Worm (Caenorhabditis elegans): ENCODE data around the gene gop-3.

Gene gop-3

ce11 chrIII:5260394-5260793, at the start of gene gop-3:
Gene gop-3 (plus strand): TSS chrIII:5260694.
- TF ChIP-seq nhr-12 (tag; optimal IDR thresholded peaks at IDR 0.05) (no peak), elt-3 (tag; optimal IDR thresholded peaks at IDR 0.05) (no peak), fos-1 (tag; optimal IDR thresholded peaks at IDR 0.05) (no peak), nhr-77 (tag; optimal IDR thresholded peaks at IDR 0.05) (no peak), unc-62 (GFP tag; optimal IDR thresholded peaks at IDR 0.05) (no peak), ztf-4 (tag; optimal IDR thresholded peaks at IDR 0.05) (no peak), aly-2 (tag; optimal IDR thresholded peaks at IDR 0.05) (no peak), ceh-16 (tag; optimal IDR thresholded peaks at IDR 0.05) (no peak), fkh-2 (tag; optimal IDR thresholded peaks at IDR 0.05) (no peak), ceh-9 (tag; optimal IDR thresholded peaks at IDR 0.05) (no peak), zag-1 (tag; optimal IDR thresholded peaks at IDR 0.05) (no peak), elt-1 (tag; optimal IDR thresholded peaks at IDR 0.05) (no peak), pha-4 (tag; optimal IDR thresholded peaks at IDR 0.05) (no peak), nhr-23 (tag; optimal IDR thresholded peaks at IDR 0.05) (no peak)

ce11 chrIII:5211137-5211648, 49.3 kb upstream of the gop-3 start:
- TF ChIP-seq elt-2 (tag; optimal IDR thresholded peaks at IDR 0.05) (peak; percentile 63), pha-4 (tag; optimal IDR thresholded peaks at IDR 0.05) (peak; percentile 40), hmg-11 (tag; optimal IDR thresholded peaks at IDR 0.05) (peak; percentile 80), jun-1 (tag; optimal IDR thresholded peaks at IDR 0.05) (peak; percentile 1), lin-39 (tag; optimal IDR thresholded peaks at IDR 0.05) (peak; percentile 25), nfya-1 (tag; optimal IDR thresholded peaks at IDR 0.05; ENCODE audit: insufficient read depth) (peak; percentile 63), ztf-4 (tag; optimal IDR thresholded peaks at IDR 0.05) (peak; percentile 3), nhr-23 (tag; optimal IDR thresholded peaks at IDR 0.05) (peak; percentile 62), nhr-25 (tag; optimal IDR thresholded peaks at IDR 0.05) (peak; percentile 51), ceh-28 (tag; optimal IDR thresholded peaks at IDR 0.05) (peak; percentile 27), lsy-12 (tag; optimal IDR thresholded peaks at IDR 0.05) (peak; percentile 59), nhr-43 (tag; optimal IDR thresholded peaks at IDR 0.05; ENCODE audit: poor library complexity, severe bottlenecking) (peak; percentile 74)

- no peak for TF ChIP-seq ceh-28 (tag; optimal IDR thresholded peaks at IDR 0.05)
- no peak for TF ChIP-seq fkh-2 (tag; optimal IDR thresholded peaks at IDR 0.05)
- no peak for TF ChIP-seq fos-1 (tag; optimal IDR thresholded peaks at IDR 0.05)
- no peak for TF ChIP-seq ceh-9 (tag; optimal IDR thresholded peaks at IDR 0.05)
- no peak for TF ChIP-seq egl-5 (tag; optimal IDR thresholded peaks at IDR 0.05)
- TF ChIP-seq ceh-82 (tag; optimal IDR thresholded peaks at IDR 0.05) = no peak
- no peak for TF ChIP-seq fkh-10 (GFP tag; optimal IDR thresholded peaks at IDR 0.05)
- TF ChIP-seq daf-12 (tag; optimal IDR thresholded peaks at IDR 0.05) = no peak
- no peak for TF ChIP-seq pqm-1 (tag; optimal IDR thresholded peaks at IDR 0.05)
- TF ChIP-seq elt-3 (tag; optimal IDR thresholded peaks at IDR 0.05) = no peak
- no peak for TF ChIP-seq R02D3.7 (tag; optimal IDR thresholded peaks at IDR 0.05)
- TF ChIP-seq nhr-77 (tag; optimal IDR thresholded peaks at IDR 0.05) = no peak
- no peak for TF ChIP-seq elt-1 (tag; optimal IDR thresholded peaks at IDR 0.05)
- no peak for TF ChIP-seq ztf-4 (tag; optimal IDR thresholded peaks at IDR 0.05)
- TF ChIP-seq snpc-4 (tag; optimal IDR thresholded peaks at IDR 0.05) = no peak
- TF ChIP-seq mdl-1 (tag; optimal IDR thresholded peaks at IDR 0.05) = no peak
- TF ChIP-seq nfya-1 (tag; optimal IDR thresholded peaks at IDR 0.05; ENCODE audit: insufficient read depth) = no peak
- no peak for TF ChIP-seq hmg-11 (tag; optimal IDR thresholded peaks at IDR 0.05)
- no peak for TF ChIP-seq ceh-16 (tag; optimal IDR thresholded peaks at IDR 0.05)
- no peak for TF ChIP-seq ztf-11 (tag; optimal IDR thresholded peaks at IDR 0.05)
Observed at ce11 chrIII:5214162-5214561, 46.3 kb upstream of the gop-3 start.

ce11 chrIII:5215375-5215774, 45.1 kb upstream of the gop-3 start, which contains the start of gene ZC155.4:
Gene ZC155.4 (minus strand): TSS chrIII:5215475.
- no peak for TF ChIP-seq lsy-12 (tag; optimal IDR thresholded peaks at IDR 0.05)
- TF ChIP-seq sea-2 (GFP tag; optimal IDR thresholded peaks at IDR 0.05) = no peak
- no peak for TF ChIP-seq ama-1 (optimal IDR thresholded peaks at IDR 0.05)
- no peak for TF ChIP-seq lin-39 (tag; optimal IDR thresholded peaks at IDR 0.05)
- no peak for TF ChIP-seq nhr-43 (tag; optimal IDR thresholded peaks at IDR 0.05; ENCODE audit: poor library complexity, severe bottlenecking)
- TF ChIP-seq ceh-9 (tag; optimal IDR thresholded peaks at IDR 0.05) = no peak
- no peak for TF ChIP-seq nhr-76 (tag; optimal IDR thresholded peaks at IDR 0.05)
- no peak for TF ChIP-seq daf-12 (tag; optimal IDR thresholded peaks at IDR 0.05)
- no peak for TF ChIP-seq ztf-4 (tag; optimal IDR thresholded peaks at IDR 0.05)
- TF ChIP-seq aly-2 (tag; optimal IDR thresholded peaks at IDR 0.05) = no peak

All from whole organism, L3 larva.